Fruit fly (Drosophila melanogaster): ENCODE measurements around the gene CG3819.

The CG3819 gene

dm6 chr3L:18950359-18950758 lies 28.5 kb upstream of the CG3819 start, which contains the start of gene CG6836:
Gene CG6836, plus strand, starts transcription at chr3L:18950629.
- no peak for TF ChIP-seq CG3995 (GFP tag; optimal IDR thresholded peaks at IDR 0.05)
- no peak for TF ChIP-seq CG6813 (GFP tag; optimal IDR thresholded peaks at IDR 0.05)
- peak; percentile 6; the same call in 1 of the 2 replicates for TF ChIP-seq CG6689 (GFP tag; IDR thresholded peaks at IDR 0.05)
- peak; percentile 64 for TF ChIP-seq Med (GFP tag)
- peak; percentile 52 for TF ChIP-seq sens (GFP tag)
- TF ChIP-seq eyg (GFP tag; optimal IDR thresholded peaks at IDR 0.05), result no peak
- TF ChIP-seq dm (GFP tag; optimal IDR thresholded peaks at IDR 0.05), result no peak
- TF ChIP-seq CG12769 (tag; optimal IDR thresholded peaks at IDR 0.05), result peak; percentile 12
- no peak for TF ChIP-seq CG33213 (GFP tag; optimal IDR thresholded peaks at IDR 0.05)
- TF ChIP-seq hbn (GFP tag; IDR thresholded peaks at IDR 0.05; ENCODE audit: partially characterized antibody), result no peak
- no peak for TF ChIP-seq H2.0 (GFP tag; IDR thresholded peaks at IDR 0.05)
- TF ChIP-seq Eip74EF (GFP tag; optimal IDR thresholded peaks at IDR 0.05), result peak in 1 of 2 experiments; percentile 19
- TF ChIP-seq CG13123 (GFP tag; optimal IDR thresholded peaks at IDR 0.05), result no peak
- TF ChIP-seq sr (GFP tag; IDR thresholded peaks at IDR 0.05), result 0 out of 3 replicates have a peak, but pooled peaks have one; percentile 9
- no peak for TF ChIP-seq CG8089 (GFP tag; optimal IDR thresholded peaks at IDR 0.05)
- TF ChIP-seq CG13296 (GFP tag; optimal IDR thresholded peaks at IDR 0.05), result no peak
- TF ChIP-seq CG31224 (GFP tag; IDR thresholded peaks at IDR 0.05), result no peak
- TF ChIP-seq CG11456 (GFP tag; IDR thresholded peaks at IDR 0.05), result no peak
- no peak for TF ChIP-seq kni (GFP tag; optimal IDR thresholded peaks at IDR 0.05)
- TF ChIP-seq CG8388 (GFP tag; optimal IDR thresholded peaks at IDR 0.05), result no peak
- TF ChIP-seq ken (GFP tag; IDR thresholded peaks at IDR 0.05), result peak; percentile 28; the same call in 1 of the 3 replicates
- peak; percentile 17; the same call in 1 of the 2 replicates for TF ChIP-seq sob (GFP tag; IDR thresholded peaks at IDR 0.05)
- TF ChIP-seq CG7987 (GFP tag; optimal IDR thresholded peaks at IDR 0.05), result no peak
- 0 out of 2 replicates have a peak, but pooled peaks have one; percentile 38 for TF ChIP-seq CG14441 (GFP tag; IDR thresholded peaks at IDR 0.05)
- no peak for TF ChIP-seq CG11093 (GFP tag; IDR thresholded peaks at IDR 0.05)
- TF ChIP-seq vvl (GFP tag; IDR thresholded peaks at IDR 0.05), result peak; percentile 44; the same call in 1 of the 2 replicates
- 0 out of 2 replicates have a peak, but pooled peaks have one; percentile 21 for TF ChIP-seq CG6272 (GFP tag; IDR thresholded peaks at IDR 0.05)
- no peak for TF ChIP-seq CG8290 (GFP tag; optimal IDR thresholded peaks at IDR 0.05)
- peak in 1 of 2 experiments; percentile 20 for TF ChIP-seq CG8290 (tag; optimal IDR thresholded peaks at IDR 0.05)
- TF ChIP-seq chinmo (GFP tag; IDR thresholded peaks at IDR 0.05; ENCODE audit: partially characterized antibody), result peak; percentile 76; the same call in 1 of the 4 replicates
- no peak for TF ChIP-seq CG10543 (GFP tag; optimal IDR thresholded peaks at IDR 0.05)
- no peak for TF ChIP-seq dati (GFP tag; IDR thresholded peaks at IDR 0.05)
- TF ChIP-seq mirr (GFP tag; optimal IDR thresholded peaks at IDR 0.05), result peak; percentile 10
- 0 out of 2 replicates have a peak, but pooled peaks have one; percentile 6 for TF ChIP-seq CG14667 (GFP tag; IDR thresholded peaks at IDR 0.05)
- no peak for TF ChIP-seq CG10979 (tag; optimal IDR thresholded peaks at IDR 0.05)
- TF ChIP-seq Blimp-1 (GFP tag; optimal IDR thresholded peaks at IDR 0.05), result peak; percentile 36
- TF ChIP-seq Rx (GFP tag; IDR thresholded peaks at IDR 0.05), result 0 out of 2 replicates have a peak, but pooled peaks have one; percentile 18
- TF ChIP-seq slbo (GFP tag; IDR thresholded peaks at IDR 0.05), result 0 out of 2 replicates have a peak, but pooled peaks have one; percentile 18
- no peak for TF ChIP-seq fu2 (GFP tag; optimal IDR thresholded peaks at IDR 0.05)
- TF ChIP-seq Spps (tag; optimal IDR thresholded peaks at IDR 0.05), result no peak
- TF ChIP-seq chif (GFP tag; optimal IDR thresholded peaks at IDR 0.05), result no peak
- TF ChIP-seq pan (optimal IDR thresholded peaks at IDR 0.05), result no peak
- peak in 1 of 2 experiments; percentile 24 for TF ChIP-seq pan (GFP tag; optimal IDR thresholded peaks at IDR 0.05 in 1 of 2, IDR thresholded peaks at IDR 0.05 in 1 of 2)

Data from whole organism, embryonic.